Fruit fly (Drosophila melanogaster) whole organism, adult: Measurements from ENCODE around the gene P5cr.

ENCODE experiments used
- CG11617 ChIP-seq: fragments of 200-800 bp; sonication (Bioruptor generic); optimal IDR thresholded peaks from 2 replicates; lab custom pipeline; 2017; ENCODE audit warnings: mild to moderate bottlenecking, missing biosample characterization, missing genetic modification reagents, missing genetic modification characterization
- CG12768 ChIP-seq: fragments of 200-800 bp; sonication (Bioruptor generic); optimal IDR thresholded peaks from 2 replicates; lab custom pipeline; 2017; ENCODE audit warnings: missing biosample characterization, missing genetic modification characterization, mild to moderate bottlenecking, moderate library complexity, missing genetic modification reagents
- CG5204 ChIP-seq: fragments of 200-800 bp; sonication (Bioruptor generic); optimal IDR thresholded peaks from 2 replicates; lab custom pipeline; 2016; ENCODE audit warnings: missing biosample characterization, missing genetic modification characterization
- Crg-1 ChIP-seq: fragments of 200-800 bp; sonication (Bioruptor generic); optimal IDR thresholded peaks from 2 replicates; lab custom pipeline; 2016; ENCODE audit warnings: missing biosample characterization, missing genetic modification characterization
- Hr96 ChIP-seq: fragments of 200-800 bp; sonication (Bioruptor generic); optimal IDR thresholded peaks from 2 replicates; lab custom pipeline; 2016; ENCODE audit warnings: missing biosample characterization, missing genetic modification characterization
- cic ChIP-seq: fragments of 200-800 bp; sonication (Bioruptor generic); optimal IDR thresholded peaks from 2 replicates; lab custom pipeline; 2017; ENCODE audit warnings: missing biosample characterization, mild to moderate bottlenecking, missing genetic modification characterization, moderate library complexity
- kay ChIP-seq: fragments of 200-800 bp; sonication (Bioruptor generic); peaks from one replicate; lab custom pipeline; 2016; ENCODE audit warnings: missing biosample characterization, missing genetic modification characterization, borderline replicate concordance
- ovo ChIP-seq: fragments of 200-800 bp; sonication (Bioruptor generic); optimal IDR thresholded peaks from 2 replicates; lab custom pipeline; 2016; ENCODE audit warnings: missing biosample characterization, missing genetic modification characterization
- pad ChIP-seq: fragments of 200-800 bp; sonication (Bioruptor generic); optimal IDR thresholded peaks from 3 replicates; lab custom pipeline; 2017; ENCODE audit warnings: missing biosample characterization, missing genetic modification characterization, mild to moderate bottlenecking, moderate library complexity, missing genetic modification reagents
- tj ChIP-seq: fragments of 200-800 bp; sonication (Bioruptor generic); optimal IDR thresholded peaks from 3 replicates; lab custom pipeline; 2017; ENCODE audit warnings: missing biosample characterization, mild to moderate bottlenecking, missing genetic modification characterization, moderate library complexity

- TF ChIP-seq ovo (no peak), tj (GFP tag; lab: Kevin White, UChicago) (no peak), CG12768 (GFP tag; lab: Kevin White, UChicago) (no peak), Crg-1 (GFP tag; lab: Kevin White, UChicago) (no peak), pad (GFP tag; lab: Kevin White, UChicago) (no peak), Hr96 (GFP tag; lab: Kevin White, UChicago) (no peak), cic (GFP tag; lab: Kevin White, UChicago) (no peak), kay (GFP tag; lab: Kevin White, UChicago) (no peak), CG11617 (GFP tag; lab: Kevin White, UChicago) (no peak), CG5204 (no peak)
These were observed 43.2 kb downstream of the P5cr start for dm6 chr3R:19071951-19072350.
